Worm (Caenorhabditis elegans): ENCODE results near the gene irld-45.

Gene irld-45

ce11 chrV:1611570-1611969 lies 36.5 kb upstream of the irld-45 start:
- no peak for TF ChIP-seq K09A11.1 (tag; optimal IDR thresholded peaks at IDR 0.05; ENCODE audit: insufficient read depth)

ce11 chrV:1614726-1615125 lies 33.4 kb upstream of the irld-45 start, which contains the start of gene srbc-41:
TSS of gene srbc-41 (minus strand) at chrV:1614826.
- TF ChIP-seq lim-6 (tag; optimal IDR thresholded peaks at IDR 0.05) (no peak), K02D7.2 (tag; optimal IDR thresholded peaks at IDR 0.05) (no peak), tbx-2 (tag; optimal IDR thresholded peaks at IDR 0.05) (no peak), ceh-9 (tag; optimal IDR thresholded peaks at IDR 0.05) (no peak), pag-3 (tag; optimal IDR thresholded peaks at IDR 0.05; ENCODE audit: borderline replicate concordance) (no peak), sox-2 (GFP tag; IDR thresholded peaks at IDR 0.05) (no peak), Y22D7AL.16 (tag; optimal IDR thresholded peaks at IDR 0.05) (no peak), hlh-13 (GFP tag; optimal IDR thresholded peaks at IDR 0.05) (no peak), pha-2 (tag; optimal IDR thresholded peaks at IDR 0.05) (no peak), ceh-22 (tag; optimal IDR thresholded peaks at IDR 0.05) (no peak)

ce11 chrV:1618760-1619159 lies 29.3 kb upstream of the irld-45 start, which contains the start of gene nhr-179:
TSS of gene nhr-179 (minus strand) at chrV:1618860.
- TF ChIP-seq ceh-34 (tag; optimal IDR thresholded peaks at IDR 0.05) (no peak), nhr-232 (tag; optimal IDR thresholded peaks at IDR 0.05) (no peak), T23F11.4 (GFP tag; optimal IDR thresholded peaks at IDR 0.05) (no peak), sox-2 (GFP tag; IDR thresholded peaks at IDR 0.05) (no peak), rnt-1 (tag; optimal IDR thresholded peaks at IDR 0.05) (no peak), hlh-6 (tag; optimal IDR thresholded peaks at IDR 0.05) (no peak), tbx-7 (tag; optimal IDR thresholded peaks at IDR 0.05) (no peak), ceh-48 (tag; optimal IDR thresholded peaks at IDR 0.05) (no peak), pat-9 (tag; optimal IDR thresholded peaks at IDR 0.05) (no peak), pag-3 (tag; optimal IDR thresholded peaks at IDR 0.05; ENCODE audit: borderline replicate concordance) (no peak), ceh-2 (tag; optimal IDR thresholded peaks at IDR 0.05) (no peak), ceh-6 (GFP tag; optimal IDR thresholded peaks at IDR 0.05) (no peak), npax-4 (tag; optimal IDR thresholded peaks at IDR 0.05) (no peak), ceh-24 (tag; optimal IDR thresholded peaks at IDR 0.05) (no peak)

- TF ChIP-seq sox-4 (tag; optimal IDR thresholded peaks at IDR 0.05) (no peak), eyg-1 (tag; optimal IDR thresholded peaks at IDR 0.05) (no peak)
Measured at ce11 chrV:1620537-1620936, 27.6 kb upstream of the irld-45 start.

- TF ChIP-seq syd-9 (tag; optimal IDR thresholded peaks at IDR 0.05) (no peak), fax-1 (tag; optimal IDR thresholded peaks at IDR 0.05) (no peak), ttx-3 (tag; optimal IDR thresholded peaks at IDR 0.05) (no peak), sdc-2 (tag; optimal IDR thresholded peaks at IDR 0.05) (no peak), ceh-9 (tag; optimal IDR thresholded peaks at IDR 0.05) (no peak)
Measured at ce11 chrV:1621494-1621893, 26.6 kb upstream of the irld-45 start, which contains the start of gene nhr-117. TSS of gene nhr-117 (minus strand) at chrV:1621520.

ce11 chrV:1623429-1623828 lies 24.7 kb upstream of the irld-45 start:
- TF ChIP-seq sox-4 (tag; optimal IDR thresholded peaks at IDR 0.05): no peak
- TF ChIP-seq ceh-30 (tag; optimal IDR thresholded peaks at IDR 0.05): no peak

- TF ChIP-seq hlh-30 (tag; optimal IDR thresholded peaks at IDR 0.05; ENCODE audit: insufficient read depth) (no peak), Y22D7AL.16 (tag; optimal IDR thresholded peaks at IDR 0.05) (no peak), ets-4 (tag; optimal IDR thresholded peaks at IDR 0.05) (no peak), nhr-232 (tag; optimal IDR thresholded peaks at IDR 0.05) (no peak), ama-1 (optimal IDR thresholded peaks at IDR 0.05) (no peak), sox-2 (GFP tag; IDR thresholded peaks at IDR 0.05) (no peak)
Measured at ce11 chrV:1624340-1624739, 23.8 kb upstream of the irld-45 start, which contains the start of gene nhr-110. TSS of gene nhr-110 (minus strand) at chrV:1624440.

Data from whole organism, late embryonic.